Fruit fly (Drosophila melanogaster) whole organism, embryonic: ENCODE measurements around the gene scat.
A peak's percentile ranks its signal among the peaks of the same experiment; 100 is the strongest.

Experiments used
- Atf6 ChIP-seq: fragments of 200-800 bp; sonication (Bioruptor generic); IDR thresholded peaks from 2 replicates; pipeline ENCODE4 v1.3.6; 2022; ENCODE audit warnings: missing biosample characterization, missing genetic modification characterization
- BtbVII ChIP-seq: fragments of 200-800 bp; sonication (Bioruptor generic); optimal IDR thresholded peaks from 3 replicates; lab custom pipeline; 2017; ENCODE audit warnings: missing biosample characterization, mild to moderate bottlenecking, missing genetic modification characterization
- CG10267 ChIP-seq: fragments of 200-800 bp; sonication (Bioruptor generic); optimal IDR thresholded peaks from 2 replicates; lab custom pipeline; 2018; ENCODE audit warnings: missing biosample characterization, mild to moderate bottlenecking, missing genetic modification characterization, moderate library complexity
- CG10462 ChIP-seq: fragments of 200-800 bp; sonication (Bioruptor generic); optimal IDR thresholded peaks from 2 replicates; lab custom pipeline; 2016; ENCODE audit warnings: missing biosample characterization, missing genetic modification characterization
- CG10543 ChIP-seq: fragments of 200-800 bp; sonication (Bioruptor generic); optimal IDR thresholded peaks from 3 replicates; lab custom pipeline; 2017; ENCODE audit warnings: missing biosample characterization, mild to moderate bottlenecking, missing genetic modification characterization, moderate library complexity
- CG11093 ChIP-seq: fragments of 200-800 bp; sonication (Bioruptor generic); IDR thresholded peaks from 3 replicates; pipeline ENCODE4 v1.3.6; 2022; ENCODE audit warnings: missing biosample characterization, missing genetic modification characterization
- CG15696 ChIP-seq: fragments of 200-800 bp; sonication (Bioruptor generic); optimal IDR thresholded peaks from 2 replicates; lab custom pipeline; 2019; ENCODE audit warnings: missing biosample characterization, mild to moderate bottlenecking, missing genetic modification characterization, moderate library complexity
- CG17568 ChIP-seq: fragments of 200-800 bp; sonication (Bioruptor generic); optimal IDR thresholded peaks from 2 replicates; lab custom pipeline; 2018; ENCODE audit warnings: missing biosample characterization, mild to moderate bottlenecking, missing genetic modification characterization, moderate library complexity
- CG2116 ChIP-seq: fragments of 200-800 bp; sonication (Bioruptor generic); optimal IDR thresholded peaks from 3 replicates; lab custom pipeline; 2018; ENCODE audit warnings: missing biosample characterization, mild to moderate bottlenecking, missing genetic modification characterization
- CG3163 ChIP-seq: fragments of 200-800 bp; sonication (Bioruptor generic); optimal IDR thresholded peaks from 3 replicates; lab custom pipeline; 2016; ENCODE audit warnings: missing biosample characterization, missing genetic modification characterization
- CG4360 ChIP-seq: fragments of 200-800 bp; sonication (Bioruptor generic); IDR thresholded peaks from 2 replicates; pipeline ENCODE4 v1.3.6; 2022; ENCODE audit warnings: missing biosample characterization, missing genetic modification characterization
- CG4730 ChIP-seq: fragments of 200-800 bp; sonication (Bioruptor generic); IDR thresholded peaks from 2 replicates; pipeline ENCODE4 v1.3.6; 2022; ENCODE audit warnings: missing biosample characterization, missing genetic modification characterization
- CG7556 ChIP-seq: fragments of 200-800 bp; sonication (Bioruptor generic); optimal IDR thresholded peaks from 2 replicates; lab custom pipeline; 2017; ENCODE audit warnings: missing biosample characterization, mild to moderate bottlenecking, missing genetic modification characterization
- CG7839 ChIP-seq: fragments of 200-800 bp; sonication (Bioruptor generic); optimal IDR thresholded peaks from 3 replicates; lab custom pipeline; 2018; ENCODE audit warnings: missing biosample characterization, mild to moderate bottlenecking, missing genetic modification characterization, moderate library complexity
- CG9215 ChIP-seq: fragments of 200-800 bp; sonication (Bioruptor generic); IDR thresholded peaks from 2 replicates; pipeline ENCODE4 v1.3.6; 2022; ENCODE audit warnings: missing biosample characterization, missing genetic modification characterization
- CG9817 ChIP-seq: fragments of 200-800 bp; sonication (Bioruptor generic); optimal IDR thresholded peaks from 2 replicates; lab custom pipeline; 2018; ENCODE audit warnings: missing biosample characterization, mild to moderate bottlenecking, missing genetic modification characterization, moderate library complexity
- D19B ChIP-seq: fragments of 200-800 bp; sonication (Bioruptor generic); optimal IDR thresholded peaks from 2 replicates; lab custom pipeline; 2017; ENCODE audit warnings: missing biosample characterization, mild to moderate bottlenecking, missing genetic modification characterization
- ERR ChIP-seq: fragments of 200-800 bp; sonication (Bioruptor generic); optimal IDR thresholded peaks from 2 replicates; lab custom pipeline; 2016; ENCODE audit warnings: missing biosample characterization, missing genetic modification characterization
- Ets65A ChIP-seq: fragments of 200-800 bp; sonication (Bioruptor generic); peaks from one replicate; lab custom pipeline; 2016; ENCODE audit warnings: missing biosample characterization, missing genetic modification characterization
- Hmr ChIP-seq: fragments of 200-800 bp; sonication (Bioruptor generic); optimal IDR thresholded peaks from 3 replicates; lab custom pipeline; 2017; ENCODE audit warnings: mild to moderate bottlenecking, missing biosample characterization, missing genetic modification reagents, missing genetic modification characterization
- Hr51 ChIP-seq, 2 experiments: fragments of 200-800 bp; sonication (Bioruptor generic); optimal IDR thresholded peaks; 2 replicates in 1 of 2; 3 replicates in 1 of 2; lab custom pipeline; 2016 to 2018; ENCODE audit warnings: missing biosample characterization in 2 of 2, missing genetic modification characterization in 2 of 2, mild to moderate bottlenecking in 1 of 2, moderate library complexity in 1 of 2
- Hr78 ChIP-seq, 2 experiments: fragments of 200-800 bp in 1 of 2; fragments of >200 bp in 1 of 2; sonication (Bioruptor generic) in 1 of 2; optimal IDR thresholded peaks; 2 replicates each; lab custom pipeline; 2017 to 2019; ENCODE audit warnings: missing biosample characterization in 2 of 2, missing genetic modification characterization in 2 of 2, mild to moderate bottlenecking in 1 of 2, moderate library complexity in 1 of 2
- MTF-1 ChIP-seq: fragments of 200-800 bp; sonication (Bioruptor generic); optimal IDR thresholded peaks from 2 replicates; lab custom pipeline; 2018; ENCODE audit warnings: missing biosample characterization, mild to moderate bottlenecking, missing genetic modification characterization, borderline replicate concordance
- Mad ChIP-seq: fragments of 200-800 bp; sonication (Bioruptor generic); optimal IDR thresholded peaks from 2 replicates; lab custom pipeline; 2016; ENCODE audit warnings: missing biosample characterization, missing genetic modification characterization
- Mrtf ChIP-seq: fragments of 200-800 bp; sonication (Bioruptor generic); IDR thresholded peaks from 3 replicates; pipeline ENCODE4 v1.3.6; 2022; ENCODE audit warnings: missing biosample characterization, missing genetic modification characterization
- NC2β ChIP-seq: fragments of 200-800 bp; sonication (Bioruptor generic); optimal IDR thresholded peaks from 2 replicates; lab custom pipeline; 2016; ENCODE audit warnings: missing biosample characterization, missing genetic modification characterization
- NfI ChIP-seq: fragments of 200-800 bp; sonication (Bioruptor generic); optimal IDR thresholded peaks from 3 replicates; lab custom pipeline; 2018; ENCODE audit warnings: missing biosample characterization, mild to moderate bottlenecking, missing genetic modification characterization, moderate library complexity
- Optix ChIP-seq: fragments of 200-800 bp; sonication (Bioruptor generic); IDR thresholded peaks from 3 replicates; pipeline ENCODE4 v1.3.6; 2022; ENCODE audit warnings: missing biosample characterization, missing genetic modification characterization
- Side ChIP-seq: fragments of 200-800 bp; sonication (Bioruptor generic); optimal IDR thresholded peaks from 2 replicates; lab custom pipeline; 2016; ENCODE audit warnings: missing biosample characterization, missing genetic modification characterization
- Sox102F ChIP-seq: fragments of 200-800 bp; sonication (Bioruptor generic); optimal IDR thresholded peaks from 2 replicates; lab custom pipeline; 2018; ENCODE audit warnings: missing biosample characterization, mild to moderate bottlenecking, missing genetic modification characterization, moderate library complexity
- Taf1 ChIP-seq: fragments of 200-800 bp; sonication (Bioruptor generic); IDR thresholded peaks from 2 replicates; pipeline ENCODE4 v1.3.6; 2022; ENCODE audit warnings: missing biosample characterization, missing genetic modification characterization
- Trl ChIP-seq, 3 experiments: fragments of >200 bp in 2 of 3; fragments of 200-800 bp in 1 of 3; sonication (Bioruptor generic) in 1 of 3; optimal IDR thresholded peaks; 2 replicates in 1 of 3; 3 replicates in 2 of 3; lab custom pipeline; 2016 to 2017; ENCODE audit warnings: missing biosample characterization in 1 of 3, missing genetic modification characterization in 1 of 3
- amos ChIP-seq: fragments of 200-800 bp; sonication (Bioruptor generic); IDR thresholded peaks from 2 replicates; pipeline ENCODE4 v1.3.6; 2022; ENCODE audit warnings: missing biosample characterization, missing genetic modification characterization; ENCODE audit not compliant: partially characterized antibody
- bcd ChIP-seq: fragments of 200-800 bp; sonication (Bioruptor generic); optimal IDR thresholded peaks from 2 replicates; lab custom pipeline; 2017; ENCODE audit warnings: missing biosample characterization, mild to moderate bottlenecking, missing genetic modification characterization
- bsh ChIP-seq, 2 experiments: fragments of 200-800 bp; sonication (Bioruptor generic); optimal IDR thresholded peaks; 2 replicates each; lab custom pipeline; 2017 to 2018; ENCODE audit warnings: mild to moderate bottlenecking in 2 of 2, missing biosample characterization in 2 of 2, missing genetic modification characterization in 2 of 2, moderate library complexity in 1 of 2
- chm ChIP-seq: fragments of 200-800 bp; sonication (Bioruptor generic); IDR thresholded peaks from 2 replicates; pipeline ENCODE4 v1.3.6; 2022; ENCODE audit warnings: missing biosample characterization, missing genetic modification characterization
- en ChIP-seq: fragments of 200-800 bp; sonication (Bioruptor generic); optimal IDR thresholded peaks from 2 replicates; lab custom pipeline; 2016; ENCODE audit warnings: missing biosample characterization, missing genetic modification characterization
- h ChIP-seq: fragments of >200 bp; optimal IDR thresholded peaks from 2 replicates; lab custom pipeline; 2017
- ind ChIP-seq: fragments of 200-800 bp; sonication (Bioruptor generic); optimal IDR thresholded peaks from 3 replicates; lab custom pipeline; 2016; ENCODE audit warnings: missing biosample characterization, missing genetic modification characterization
- jigr1 ChIP-seq: fragments of 200-800 bp; sonication (Bioruptor generic); IDR thresholded peaks from 3 replicates; pipeline ENCODE4 v1.3.6; 2022; ENCODE audit warnings: missing biosample characterization, missing genetic modification characterization
- ken ChIP-seq: fragments of 200-800 bp; sonication (Bioruptor generic); IDR thresholded peaks from 3 replicates; pipeline ENCODE4 v1.3.6; 2022; ENCODE audit warnings: missing biosample characterization, missing genetic modification characterization
- lov ChIP-seq, 2 experiments: fragments of 200-800 bp in 1 of 2; fragments of >200 bp in 1 of 2; sonication (Bioruptor generic) in 1 of 2; IDR thresholded peaks in 1 of 2; optimal IDR thresholded peaks in 1 of 2; 2 replicates in 1 of 2; 3 replicates in 1 of 2; pipeline versions ENCODE4 v1.3.6 to Lab custom; 2017 to 2022; ENCODE audit warnings: missing biosample characterization in 1 of 2, missing genetic modification characterization in 1 of 2
- pnt ChIP-seq: fragments of 200-800 bp; sonication (Bioruptor generic); optimal IDR thresholded peaks from 3 replicates; lab custom pipeline; 2016; ENCODE audit warnings: missing biosample characterization, missing genetic modification characterization
- sisA ChIP-seq: fragments of 200-800 bp; sonication (Bioruptor generic); IDR thresholded peaks from 2 replicates; pipeline ENCODE4 v1.3.6; 2022; ENCODE audit warnings: missing biosample characterization, missing genetic modification characterization
- sqz ChIP-seq: fragments of 200-800 bp; sonication (Bioruptor generic); optimal IDR thresholded peaks from 3 replicates; lab custom pipeline; 2018; ENCODE audit warnings: missing biosample characterization, mild to moderate bottlenecking, missing genetic modification characterization
- tap ChIP-seq: fragments of 200-800 bp; optimal IDR thresholded peaks from 3 replicates; lab custom pipeline; 2019; ENCODE audit warnings: missing biosample characterization, mild to moderate bottlenecking, missing genetic modification characterization, moderate library complexity
- tin ChIP-seq: fragments of 200-800 bp; sonication (Bioruptor generic); optimal IDR thresholded peaks from 3 replicates; lab custom pipeline; 2016; ENCODE audit warnings: missing biosample characterization, missing genetic modification characterization
- z ChIP-seq: fragments of 200-800 bp; sonication (Bioruptor generic); IDR thresholded peaks from 3 replicates; pipeline ENCODE4 v1.3.6; 2022; ENCODE audit warnings: missing biosample characterization, missing genetic modification characterization

Gene scat

DNA sequence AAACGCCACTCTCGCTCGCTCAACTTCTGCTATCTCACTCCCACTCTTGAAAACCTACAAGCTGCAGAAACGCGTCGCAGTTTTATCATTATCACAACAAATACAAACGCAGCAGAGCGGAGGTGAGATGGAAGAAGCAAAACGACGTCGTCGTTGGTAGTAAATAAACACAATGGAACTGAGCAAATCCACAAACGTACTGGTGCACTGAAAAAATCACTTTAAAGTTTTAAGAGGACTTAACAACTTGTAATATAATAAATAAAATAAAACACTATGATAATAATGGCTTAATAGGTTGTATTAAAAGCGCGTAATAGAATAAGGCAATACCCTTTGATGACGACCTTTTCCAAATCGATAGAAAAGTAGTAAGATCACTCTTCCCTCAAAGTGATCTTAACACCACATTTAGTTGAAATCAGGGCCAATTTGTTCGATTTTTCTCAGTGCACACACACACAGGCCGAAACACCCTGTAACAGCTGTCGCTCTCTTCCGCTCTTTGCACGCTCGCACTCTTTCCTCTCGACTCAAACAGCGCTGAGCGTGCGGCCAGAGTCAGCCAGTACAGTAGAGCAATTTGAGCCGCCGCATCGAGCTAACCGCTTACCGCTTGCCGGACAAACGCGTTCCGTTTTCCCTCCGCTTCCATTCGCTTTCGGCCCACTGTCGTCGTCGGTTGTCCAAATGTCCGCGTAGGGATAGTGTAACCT is 18.2 kb downstream of the scat start (continued):
- peak; percentile 50 for TF ChIP-seq en (GFP tag; lab: Kevin White, UChicago)
- TF ChIP-seq CG10543 = peak; percentile 97
- TF ChIP-seq CG10462 (GFP tag; lab: Kevin White, UChicago) = peak; percentile 91
- TF ChIP-seq CG10267 (tag; lab: Kevin White, UChicago) = peak; percentile 95
- peak; percentile 97 for TF ChIP-seq CG7556 (GFP tag; lab: Kevin White, UChicago)
- TF ChIP-seq Trl (optimal IDR thresholded peaks at IDR 0.05; lab: Kevin White, UChicago) = peak; percentile 92 to 95
- TF ChIP-seq Trl (GFP tag; optimal IDR thresholded peaks at IDR 0.05; lab: Kevin White, UChicago) = peak; percentile 91
- peak in 1 of 2 experiments; percentile 59 for TF ChIP-seq Hr78 (GFP tag; optimal IDR thresholded peaks at IDR 0.05; lab: Kevin White, UChicago)
- TF ChIP-seq Mad (GFP tag; lab: Kevin White, UChicago) = peak; percentile 88
- TF ChIP-seq CG17568 (GFP tag; lab: Kevin White, UChicago) = peak; percentile 86
- peak; percentile 95 for TF ChIP-seq z
- peak; percentile 87 for TF ChIP-seq sqz (GFP tag; lab: Kevin White, UChicago)
- peak; percentile 95 for TF ChIP-seq Mrtf (GFP tag; lab: Robert Waterston, UW)
- TF ChIP-seq CG9817 (tag; lab: Kevin White, UChicago) = peak; percentile 92
- TF ChIP-seq ken (GFP tag; lab: Robert Waterston, UW) = peak; percentile 93
- peak; percentile 96 for TF ChIP-seq CG9215 (GFP tag; lab: Robert Waterston, UW)
- TF ChIP-seq Atf6 = peak; percentile 97
- peak; percentile 97 for TF ChIP-seq jigr1
- TF ChIP-seq ind (GFP tag; lab: Kevin White, UChicago) = peak; percentile 95
- peak; percentile 88 for TF ChIP-seq Sox102F (GFP tag; lab: Kevin White, UChicago)
- TF ChIP-seq tin = peak; percentile 97
- peak; percentile 90 for TF ChIP-seq tap (tag; lab: Kevin White, UChicago)
- peak; percentile 96 for TF ChIP-seq Hmr
- TF ChIP-seq CG3163 (GFP tag; lab: Kevin White, UChicago) = peak; percentile 93
- peak; percentile 87 to 97 for TF ChIP-seq Hr51 (GFP tag; optimal IDR thresholded peaks at IDR 0.05; lab: Kevin White, UChicago)
- TF ChIP-seq lov (optimal IDR thresholded peaks at IDR 0.05; lab: Kevin White, UChicago) = no peak
- peak; percentile 88 for TF ChIP-seq lov (GFP tag; IDR thresholded peaks at IDR 0.05; lab: Robert Waterston, UW)
- peak; percentile 77 for TF ChIP-seq CG2116 (GFP tag; lab: Kevin White, UChicago)
- peak; percentile 98 for TF ChIP-seq CG15696 (tag; lab: Kevin White, UChicago)
- TF ChIP-seq CG4730 = peak; percentile 89
- peak; percentile 97 for TF ChIP-seq CG7839
- TF ChIP-seq D19B (GFP tag; lab: Kevin White, UChicago) = peak; percentile 81
- TF ChIP-seq pnt = peak; percentile 59
- TF ChIP-seq BtbVII = peak; percentile 93
- peak; percentile 97 for TF ChIP-seq NfI (GFP tag; lab: Kevin White, UChicago)
- TF ChIP-seq MTF-1 (GFP tag; lab: Kevin White, UChicago) = peak; percentile 18
- TF ChIP-seq chm (GFP tag; lab: Robert Waterston, UW) = peak; percentile 75
- peak; percentile 63; the same call in 1 of the 2 replicates for TF ChIP-seq CG4360
- peak; percentile 89 to 94 for TF ChIP-seq bsh (GFP tag; optimal IDR thresholded peaks at IDR 0.05; lab: Kevin White, UChicago)
- peak; percentile 45 for TF ChIP-seq ERR (GFP tag; lab: Kevin White, UChicago)
- TF ChIP-seq Optix (GFP tag; lab: Robert Waterston, UW) = peak; percentile 95
- peak; percentile 92 for TF ChIP-seq Taf1 (GFP tag; lab: Robert Waterston, UW)
- no peak for TF ChIP-seq h (lab: Kevin White, UChicago)
- peak; percentile 95 for TF ChIP-seq sisA (GFP tag; lab: Robert Waterston, UW)
- TF ChIP-seq Side (GFP tag; lab: Kevin White, UChicago) = peak; percentile 85
- peak; percentile 99 for TF ChIP-seq Ets65A
- peak; percentile 96 for TF ChIP-seq CG11093 (GFP tag; lab: Robert Waterston, UW)
- TF ChIP-seq bcd (GFP tag; lab: Kevin White, UChicago) = peak; percentile 94
- peak; percentile 74 for TF ChIP-seq NC2β (GFP tag; lab: Kevin White, UChicago)
- peak; percentile 37 for TF ChIP-seq amos
